Fruit fly (Drosophila melanogaster): ENCODE data around the gene P5CDh1.

Gene P5CDh1

dm6 chr3L:21842286-21842685, 1.1 kb upstream of the P5CDh1 start, which contains the start of gene CG14563:
Gene CG14563 (minus strand): TSS chr3L:21842386.
- TF ChIP-seq CTCF (optimal IDR thresholded peaks at IDR 0.05): no peak
- TF ChIP-seq CG8478 (optimal IDR thresholded peaks at IDR 0.05): no peak

- TF ChIP-seq CG8478 (optimal IDR thresholded peaks at IDR 0.05) (no peak), CTCF (optimal IDR thresholded peaks at IDR 0.05) (no peak)
Measured at dm6 chr3L:21840642-21840987, 541 bp downstream of the P5CDh1 start.

- no peak for TF ChIP-seq CTCF (optimal IDR thresholded peaks at IDR 0.05)
- no peak for TF ChIP-seq CG8478 (optimal IDR thresholded peaks at IDR 0.05)
Measured at dm6 chr3L:21839720-21840641, 1.2 kb downstream of the P5CDh1 start.

dm6 chr3L:21835569-21835968, 5.6 kb downstream of the P5CDh1 start:
- TF ChIP-seq CTCF (optimal IDR thresholded peaks at IDR 0.05): no peak
- no peak for TF ChIP-seq CG8478 (optimal IDR thresholded peaks at IDR 0.05)

- peak in 1 of 2 experiments; percentile 26 for TF ChIP-seq CTCF (optimal IDR thresholded peaks at IDR 0.05)
- no peak for TF ChIP-seq CG8478 (optimal IDR thresholded peaks at IDR 0.05)
Measured at dm6 chr3L:21832203-21833160, 8.7 kb downstream of the P5CDh1 start, which contains the start of the genes CG7148 and Nopp140. Gene CG7148 (minus strand): TSS chr3L:21832253. Gene Nopp140 (plus strand): TSS chr3L:21832774.

dm6 chr3L:21830125-21830524, 11.0 kb downstream of the P5CDh1 start:
- TF ChIP-seq CG8478 (optimal IDR thresholded peaks at IDR 0.05) (no peak), CTCF (optimal IDR thresholded peaks at IDR 0.05) (no peak)

dm6 chr3L:21828177-21828589, 13.0 kb downstream of the P5CDh1 start, which contains the start of gene CG32448:
Gene CG32448 (minus strand): TSS chr3L:21828480.
- TF ChIP-seq CG8478 (optimal IDR thresholded peaks at IDR 0.05): no peak
- TF ChIP-seq CTCF (optimal IDR thresholded peaks at IDR 0.05): no peak

- TF ChIP-seq CG8478 (optimal IDR thresholded peaks at IDR 0.05): no peak
- no peak for TF ChIP-seq CTCF (optimal IDR thresholded peaks at IDR 0.05)
Measured at dm6 chr3L:21827130-21827529, 14.0 kb downstream of the P5CDh1 start.

- TF ChIP-seq CG8478 (optimal IDR thresholded peaks at IDR 0.05): no peak
- peak; percentile 25 to 39 for TF ChIP-seq CTCF (optimal IDR thresholded peaks at IDR 0.05)
Measured at dm6 chr3L:21824725-21825353, 16.3 kb downstream of the P5CDh1 start, which contains the start of gene eIF2A. Gene eIF2A (plus strand): TSS chr3L:21824740.

dm6 chr3L:21823236-21823635, 17.9 kb downstream of the P5CDh1 start, which contains the start of gene CG7407:
Gene CG7407 (plus strand): TSS chr3L:21823461.
- TF ChIP-seq CG8478 (optimal IDR thresholded peaks at IDR 0.05): no peak
- TF ChIP-seq CTCF (optimal IDR thresholded peaks at IDR 0.05): no peak

dm6 chr3L:21821780-21822179, 19.4 kb downstream of the P5CDh1 start, which contains the start of gene CycH:
Gene CycH (plus strand): TSS chr3L:21821997.
- TF ChIP-seq CG8478 (optimal IDR thresholded peaks at IDR 0.05) (no peak), CTCF (optimal IDR thresholded peaks at IDR 0.05) (peak in 1 of 2 experiments; percentile 1)

- TF ChIP-seq CG8478 (optimal IDR thresholded peaks at IDR 0.05) (no peak), CTCF (optimal IDR thresholded peaks at IDR 0.05) (no peak)
Measured at dm6 chr3L:21819497-21819896, 21.7 kb downstream of the P5CDh1 start.

- TF ChIP-seq CTCF (optimal IDR thresholded peaks at IDR 0.05): no peak
- no peak for TF ChIP-seq CG8478 (optimal IDR thresholded peaks at IDR 0.05)
Measured at dm6 chr3L:21818701-21819100, 22.5 kb downstream of the P5CDh1 start.

- no peak for TF ChIP-seq CG8478 (optimal IDR thresholded peaks at IDR 0.05)
Measured at dm6 chr3L:21813598-21813997, 27.6 kb downstream of the P5CDh1 start, which contains the start of gene CG43895. Gene CG43895 (minus strand): TSS chr3L:21813698.

Data from S2 (cell line).